Worm (Caenorhabditis elegans) whole organism, L4 larva: ENCODE results near the gene dmd-4.

Experiments
- ZK546.5 ChIP-seq, 2 experiments: sonication (generic microtip); optimal IDR thresholded peaks; 2 replicates each; lab custom pipeline; 2017; ENCODE audit warnings: missing biosample characterization in 2 of 2, missing genetic modification characterization in 2 of 2
- aha-1 ChIP-seq: fragments of 150-350 bp; peaks from one replicate; lab custom pipeline; 2014; ENCODE audit warnings: missing biosample characterization, missing genetic modification characterization
- aly-2 ChIP-seq: sonication (generic microtip); optimal IDR thresholded peaks from 2 replicates; lab custom pipeline; 2018; ENCODE audit warnings: missing biosample characterization, missing genetic modification characterization
- ama-1 ChIP-seq: fragments of 150-350 bp; optimal IDR thresholded peaks from 2 replicates; lab custom pipeline; 2014; ENCODE audit warnings: inconsistent platforms, mixed read lengths
- arid-1 ChIP-seq: fragments of 200-800 bp; sonication (Bioruptor generic); conservative IDR thresholded peaks from 2 replicates; pipeline ENCODE4 v1.3.6; 2022; ENCODE audit warnings: missing genetic modification reagents, missing genetic modification characterization, missing compliant biosample characterization
- ctbp-1 ChIP-seq: fragments of 200-800 bp; sonication (Bioruptor generic); IDR thresholded peaks from 2 replicates; pipeline ENCODE4 v1.3.6; 2022; ENCODE audit warnings: missing genetic modification reagents, missing genetic modification characterization, missing compliant biosample characterization
- dmd-8 ChIP-seq: fragments of 200-800 bp; sonication (Bioruptor generic); IDR thresholded peaks from 2 replicates; pipeline ENCODE4 v1.3.6; 2022; ENCODE audit warnings: missing genetic modification characterization, missing compliant biosample characterization
- fkh-10 ChIP-seq: fragments of 150-350 bp; optimal IDR thresholded peaks from 2 replicates; lab custom pipeline; 2014; ENCODE audit warnings: missing biosample characterization, missing genetic modification reagents, missing genetic modification characterization
- gei-8 ChIP-seq: fragments of 200-800 bp; sonication (Bioruptor generic); optimal IDR thresholded peaks from 2 replicates; lab custom pipeline; 2018; ENCODE audit warnings: mild to moderate bottlenecking, missing genetic modification characterization, missing compliant biosample characterization
- lim-7 ChIP-seq: fragments of 200-800 bp; sonication (Bioruptor generic); IDR thresholded peaks from 2 replicates; pipeline ENCODE4 v1.3.6; 2022; ENCODE audit warnings: missing genetic modification characterization, missing compliant biosample characterization
- madf-5 ChIP-seq, 2 experiments: fragments of 200-800 bp; sonication (Bioruptor generic); IDR thresholded peaks; 2 replicates each; pipeline ENCODE4 v1.3.6; 2022; ENCODE audit warnings: missing compliant biosample characterization in 2 of 2, missing genetic modification characterization in 2 of 2
- mdl-1 ChIP-seq, 2 experiments: fragments of 150-350 bp in 1 of 2; sonication (generic microtip) in 1 of 2; optimal IDR thresholded peaks; 2 replicates each; lab custom pipeline; 2014 to 2017; ENCODE audit warnings: missing biosample characterization in 2 of 2, missing genetic modification characterization in 2 of 2
- mes-2 ChIP-seq: sonication (generic microtip); optimal IDR thresholded peaks from 2 replicates; lab custom pipeline; 2016; ENCODE audit warnings: missing genotype, mild to moderate bottlenecking, missing genetic modification characterization, missing compliant biosample characterization; ENCODE audit not compliant: poor library complexity, severe bottlenecking
- mxl-3 ChIP-seq: fragments of 200-800 bp; sonication (Bioruptor generic); optimal IDR thresholded peaks from 2 replicates; lab custom pipeline; 2018; ENCODE audit warnings: mild to moderate bottlenecking, missing genetic modification characterization, missing compliant biosample characterization
- nhr-111 ChIP-seq: fragments of 200-800 bp; sonication (Bioruptor generic); optimal IDR thresholded peaks from 2 replicates; lab custom pipeline; 2018; ENCODE audit warnings: mild to moderate bottlenecking, missing genetic modification characterization, missing compliant biosample characterization
- nhr-28 ChIP-seq: fragments of 150-350 bp; optimal IDR thresholded peaks from 2 replicates; lab custom pipeline; 2014; ENCODE audit warnings: missing biosample characterization, missing genetic modification characterization
- nhr-6 ChIP-seq: fragments of 150-350 bp; optimal IDR thresholded peaks from 2 replicates; lab custom pipeline; 2014; ENCODE audit warnings: missing biosample characterization, missing genetic modification characterization
- spr-3 ChIP-seq: fragments of 200-800 bp; sonication (Bioruptor generic); optimal IDR thresholded peaks from 2 replicates; lab custom pipeline; 2018; ENCODE audit warnings: mild to moderate bottlenecking, missing genetic modification characterization, missing compliant biosample characterization
- tag-97 ChIP-seq: fragments of 200-800 bp; sonication (Bioruptor generic); IDR thresholded peaks from 2 replicates; pipeline ENCODE4 v1.3.6; 2022; ENCODE audit warnings: missing genetic modification characterization, missing compliant biosample characterization
- unc-39 ChIP-seq: sonication (generic microtip); optimal IDR thresholded peaks from 2 replicates; lab custom pipeline; 2017; ENCODE audit warnings: missing biosample characterization, missing genetic modification characterization
- unc-62 ChIP-seq, 3 experiments: fragments of 150-350 bp in 1 of 3; sonication (generic microtip); optimal IDR thresholded peaks in 2 of 3; peaks in 1 of 3; 1 replicate in 1 of 3; 2 replicates in 2 of 3; lab custom pipeline; 2014 to 2017; ENCODE audit warnings: missing biosample characterization in 3 of 3, missing genetic modification characterization in 3 of 3, missing genetic modification reagents in 3 of 3, missing genotype in 1 of 3
- zip-11 ChIP-seq: fragments of 200-800 bp; sonication (Bioruptor generic); IDR thresholded peaks from 2 replicates; pipeline ENCODE4 v1.3.6; 2022; ENCODE audit warnings: missing genetic modification characterization, missing compliant biosample characterization
- ztf-7 ChIP-seq: fragments of 150-350 bp; optimal IDR thresholded peaks from 2 replicates; lab custom pipeline; 2014; ENCODE audit warnings: missing biosample characterization, missing genetic modification characterization

The dmd-4 gene

ce11 chrX:14861752-14862151 lies at the start of gene dmd-4:
TSS of gene dmd-4 (minus strand) at chrX:14861852.
- TF ChIP-seq unc-62 (GFP tag; optimal IDR thresholded peaks at IDR 0.05 in 1 of 2; lab: Kevin White, UChicago) (peak in 1 of 2 experiments; percentile 14), unc-62 (tag; optimal IDR thresholded peaks at IDR 0.05; lab: Kevin White, UChicago) (no peak), madf-5 (GFP tag; IDR thresholded peaks at IDR 0.05; lab: Robert Waterston, UW) (no peak)

- peak; percentile 33 for TF ChIP-seq fkh-10 (GFP tag; lab: Kevin White, UChicago)
- TF ChIP-seq unc-62 (GFP tag; optimal IDR thresholded peaks at IDR 0.05 in 1 of 2; lab: Kevin White, UChicago): peak in 1 of 2 experiments; percentile 67
- TF ChIP-seq unc-62 (tag; optimal IDR thresholded peaks at IDR 0.05; lab: Kevin White, UChicago): no peak
- no peak for TF ChIP-seq zip-11 (GFP tag; lab: Robert Waterston, UW)
- no peak for TF ChIP-seq gei-8 (GFP tag; lab: Kevin White, UChicago)
- TF ChIP-seq, all 104 proteins: peak for 2
Observed at ce11 chrX:14910689-14911088, 49.0 kb upstream of the dmd-4 start.

ce11 chrX:14907257-14907801 lies 45.7 kb upstream of the dmd-4 start:
- TF ChIP-seq nhr-28 (tag; lab: Kevin White, UChicago): peak; percentile 26
- no peak for TF ChIP-seq spr-3 (GFP tag; lab: Kevin White, UChicago)
- TF ChIP-seq unc-62 (GFP tag; optimal IDR thresholded peaks at IDR 0.05 in 1 of 2; lab: Kevin White, UChicago): peak in 1 of 2 experiments; percentile 54
- no peak for TF ChIP-seq unc-62 (tag; optimal IDR thresholded peaks at IDR 0.05; lab: Kevin White, UChicago)

ce11 chrX:14905161-14905560 lies 43.5 kb upstream of the dmd-4 start, which contains the start of gene hex-5:
TSS of gene hex-5 (minus strand) at chrX:14905261.
- TF ChIP-seq ztf-7 (tag; lab: Kevin White, UChicago) (no peak), nhr-111 (GFP tag; lab: Kevin White, UChicago) (no peak), aha-1 (tag; lab: Kevin White, UChicago) (peak; percentile 23), ama-1 (lab: Kevin White, UChicago) (no peak), unc-62 (GFP tag; optimal IDR thresholded peaks at IDR 0.05 in 1 of 2; lab: Kevin White, UChicago) (peak in 1 of 2 experiments; percentile 40), unc-62 (tag; optimal IDR thresholded peaks at IDR 0.05; lab: Kevin White, UChicago) (no peak)
- TF ChIP-seq, all 104 proteins: peak for 2

- no peak for TF ChIP-seq nhr-6 (tag; lab: Kevin White, UChicago)
- peak in 1 of 2 experiments; percentile 56 for TF ChIP-seq unc-62 (GFP tag; optimal IDR thresholded peaks at IDR 0.05 in 1 of 2; lab: Kevin White, UChicago)
- TF ChIP-seq unc-62 (tag; optimal IDR thresholded peaks at IDR 0.05; lab: Kevin White, UChicago): no peak
Observed at ce11 chrX:14903424-14903823, 41.8 kb upstream of the dmd-4 start.

- TF ChIP-seq mes-2 (tag; lab: Kevin White, UChicago) (no peak), mxl-3 (GFP tag; lab: Kevin White, UChicago) (peak; percentile 40), dmd-8 (GFP tag; lab: Robert Waterston, UW) (no peak)
Observed at ce11 chrX:14900487-14900886, 38.8 kb upstream of the dmd-4 start.

- no peak for TF ChIP-seq ctbp-1 (GFP tag; lab: Robert Waterston, UW)
- TF ChIP-seq nhr-111 (GFP tag; lab: Kevin White, UChicago): no peak
- TF ChIP-seq arid-1 (GFP tag; lab: Robert Waterston, UW): no peak
- TF ChIP-seq fkh-10 (GFP tag; lab: Kevin White, UChicago): no peak
- TF ChIP-seq tag-97: no peak
- TF ChIP-seq aly-2: no peak
- TF ChIP-seq ZK546.5 (tag; optimal IDR thresholded peaks at IDR 0.05; lab: Kevin White, UChicago): no peak
- no peak for TF ChIP-seq nhr-6 (tag; lab: Kevin White, UChicago)
- TF ChIP-seq unc-39 (tag; lab: Kevin White, UChicago): no peak
- TF ChIP-seq madf-5 (GFP tag; IDR thresholded peaks at IDR 0.05; lab: Robert Waterston, UW): no peak
- TF ChIP-seq lim-7 (GFP tag; lab: Robert Waterston, UW): no peak
- no peak for TF ChIP-seq mdl-1 (tag; optimal IDR thresholded peaks at IDR 0.05; lab: Kevin White, UChicago)
- no peak for TF ChIP-seq aha-1 (tag; lab: Kevin White, UChicago)
- no peak for TF ChIP-seq ztf-7 (tag; lab: Kevin White, UChicago)
- no peak for TF ChIP-seq zip-11 (GFP tag; lab: Robert Waterston, UW)
Observed at ce11 chrX:14898205-14898604, 36.6 kb upstream of the dmd-4 start, which contains the start of gene lips-8. TSS of gene lips-8 (plus strand) at chrX:14898505.
